Worm (Caenorhabditis elegans): ENCODE measurements around the gene vig-1.

ce11 chrII:1309892-1310516 is 10.8 kb upstream of the vig-1 start, which contains the start of the genes alh-6 and fcho-1:
- TF ChIP-seq nfya-1 (tag; optimal IDR thresholded peaks at IDR 0.05; ENCODE audit: borderline replicate concordance, insufficient read depth) (no peak), ccch-3 (GFP tag; optimal IDR thresholded peaks at IDR 0.05) (no peak), ets-4 (GFP tag; optimal IDR thresholded peaks at IDR 0.05) (no peak), F37B4.10 (GFP tag; IDR thresholded peaks at IDR 0.05) (no peak), unc-130 (GFP tag; optimal IDR thresholded peaks at IDR 0.05) (no peak), F57A8.1 (GFP tag; optimal IDR thresholded peaks at IDR 0.05) (no peak), Y53F4B.3 (GFP tag; IDR thresholded peaks at IDR 0.05) (no peak), tlf-1 (GFP tag; optimal IDR thresholded peaks at IDR 0.05) (no peak), lir-1 (GFP tag; conservative IDR thresholded peaks at IDR 0.05) (no peak), K11D2.4 (GFP tag; IDR thresholded peaks at IDR 0.05) (no peak), snpc-4 (GFP tag; optimal IDR thresholded peaks at IDR 0.05) (no peak), snpc-4 (tag; optimal IDR thresholded peaks at IDR 0.05) (no peak), F23B12.7 (tag; optimal IDR thresholded peaks at IDR 0.05; ENCODE audit: insufficient read depth) (no peak), dpl-1 (GFP tag; optimal IDR thresholded peaks at IDR 0.05) (no peak)

All from whole organism, young adult.